Fruit fly (Drosophila melanogaster): Measurements from ENCODE around the gene Prestin.

The Prestin gene

DNA sequence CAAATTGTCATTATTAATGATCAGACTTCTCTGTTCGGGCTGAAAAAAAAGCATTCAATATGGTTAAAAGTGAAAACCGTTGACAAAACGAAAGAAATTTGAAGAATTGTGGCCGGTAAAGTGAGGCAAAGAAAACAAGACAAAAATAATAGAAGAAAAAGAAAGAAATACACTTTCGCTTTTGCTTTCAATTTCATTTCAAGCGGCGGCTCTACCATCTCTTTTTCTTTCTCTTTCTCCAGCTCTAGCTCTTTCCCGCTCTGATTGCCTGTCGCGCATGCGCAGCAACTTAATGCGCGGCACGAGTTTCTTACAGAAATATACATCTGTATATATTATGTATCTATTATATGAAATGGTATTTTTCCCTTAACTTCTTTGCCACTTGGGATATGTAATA is 29.7 kb upstream of the Prestin start:
- TF ChIP-seq eg (GFP tag; IDR thresholded peaks at IDR 0.05) (0 out of 3 replicates have a peak, but pooled peaks have one; percentile 26), CG4318 (GFP tag; optimal IDR thresholded peaks at IDR 0.05) (no peak), Blimp-1 (GFP tag; optimal IDR thresholded peaks at IDR 0.05) (peak; percentile 6), CG32006 (GFP tag; optimal IDR thresholded peaks at IDR 0.05) (peak; percentile 4)

DNA sequence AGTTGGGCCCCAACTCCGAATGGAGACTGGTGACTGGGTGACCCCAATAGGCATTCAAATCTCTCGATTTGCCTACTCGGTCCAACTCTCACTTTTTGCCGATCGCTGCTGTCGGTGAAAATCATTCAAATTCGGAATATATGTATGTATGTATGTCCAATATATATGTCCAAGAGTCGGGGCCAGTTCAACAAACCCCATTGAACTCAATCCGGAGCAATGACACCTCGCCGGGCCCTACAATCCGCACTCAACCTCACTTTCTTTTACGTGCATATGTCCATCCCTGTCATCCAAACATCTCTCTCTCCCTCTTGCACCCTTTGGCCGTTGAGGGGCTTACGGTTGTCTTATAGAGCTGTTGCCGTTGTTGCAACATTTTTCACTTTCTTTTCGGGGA is 27.4 kb upstream of the Prestin start:
- TF ChIP-seq CG11902 (GFP tag; optimal IDR thresholded peaks at IDR 0.05) (no peak), fd59A (GFP tag; optimal IDR thresholded peaks at IDR 0.05) (no peak)

DNA sequence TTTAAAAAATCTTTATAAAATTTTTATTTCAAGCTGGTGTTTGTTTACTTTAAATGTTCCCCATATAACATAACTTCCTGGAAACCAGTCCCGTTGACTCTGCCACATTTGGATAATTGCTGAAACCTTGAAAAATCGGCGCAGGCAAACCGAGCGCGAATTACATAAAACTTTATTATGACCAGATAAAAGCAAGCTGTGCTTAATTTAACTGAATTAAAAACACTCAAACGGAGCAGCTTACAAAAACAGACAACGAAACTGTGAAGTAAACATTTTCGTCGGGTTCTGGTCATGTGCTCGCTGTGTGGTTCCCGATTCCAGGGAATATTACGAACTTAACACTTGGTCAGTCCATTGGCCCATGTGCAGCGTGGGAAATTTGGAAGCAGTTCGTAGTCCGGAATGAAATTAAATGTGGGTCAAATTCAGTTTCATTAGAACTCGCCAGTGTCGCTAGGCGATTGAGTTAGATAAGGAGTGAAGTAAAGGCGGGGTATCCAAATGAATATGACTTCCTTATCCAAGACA is 26.2 kb upstream of the Prestin start:
- TF ChIP-seq vri (GFP tag; optimal IDR thresholded peaks at IDR 0.05) (no peak), Hr4 (GFP tag; optimal IDR thresholded peaks at IDR 0.05) (no peak), spab (GFP tag; optimal IDR thresholded peaks at IDR 0.05) (no peak), esn (GFP tag; optimal IDR thresholded peaks at IDR 0.05) (no peak), CG34406 (GFP tag; optimal IDR thresholded peaks at IDR 0.05) (no peak), Eip75B (GFP tag; optimal IDR thresholded peaks at IDR 0.05) (no peak), CG10631 (GFP tag; optimal IDR thresholded peaks at IDR 0.05) (no peak), CG11902 (GFP tag; optimal IDR thresholded peaks at IDR 0.05) (no peak), Sox14 (GFP tag; optimal IDR thresholded peaks at IDR 0.05) (no peak), acj6 (GFP tag; optimal IDR thresholded peaks at IDR 0.05) (no peak), OdsH (GFP tag; optimal IDR thresholded peaks at IDR 0.05) (no peak), Blimp-1 (GFP tag; optimal IDR thresholded peaks at IDR 0.05) (no peak), CG8632 (GFP tag; optimal IDR thresholded peaks at IDR 0.05) (no peak), Eip78C (GFP tag) (no peak), Ets96B (tag; optimal IDR thresholded peaks at IDR 0.05) (no peak), CG6276 (GFP tag; optimal IDR thresholded peaks at IDR 0.05) (no peak), fkh (GFP tag; optimal IDR thresholded peaks at IDR 0.05) (no peak)

DNA sequence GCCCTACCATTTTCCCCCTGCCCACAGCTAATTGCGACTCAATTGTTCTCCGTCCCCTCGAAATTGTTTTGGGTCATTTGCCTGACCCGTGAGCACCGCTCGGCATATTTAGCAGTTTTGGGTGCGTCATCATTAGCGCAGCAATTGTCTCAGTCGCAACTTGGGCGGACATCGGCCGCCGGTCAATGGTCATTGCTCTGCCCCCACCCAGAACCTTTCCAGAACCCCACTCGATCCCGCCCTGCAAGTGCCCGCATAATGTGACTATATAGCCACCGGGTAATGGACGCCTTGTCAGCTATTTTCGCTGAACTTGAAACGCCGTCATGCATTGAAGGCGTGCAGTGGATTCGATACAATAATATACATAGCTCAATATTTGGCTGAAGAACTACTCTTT is 25.5 kb upstream of the Prestin start:
- TF ChIP-seq CG9139 (GFP tag; optimal IDR thresholded peaks at IDR 0.05) (no peak), Eip75B (GFP tag; optimal IDR thresholded peaks at IDR 0.05) (no peak), eg (GFP tag; IDR thresholded peaks at IDR 0.05) (no peak), spab (GFP tag; optimal IDR thresholded peaks at IDR 0.05) (no peak)

DNA sequence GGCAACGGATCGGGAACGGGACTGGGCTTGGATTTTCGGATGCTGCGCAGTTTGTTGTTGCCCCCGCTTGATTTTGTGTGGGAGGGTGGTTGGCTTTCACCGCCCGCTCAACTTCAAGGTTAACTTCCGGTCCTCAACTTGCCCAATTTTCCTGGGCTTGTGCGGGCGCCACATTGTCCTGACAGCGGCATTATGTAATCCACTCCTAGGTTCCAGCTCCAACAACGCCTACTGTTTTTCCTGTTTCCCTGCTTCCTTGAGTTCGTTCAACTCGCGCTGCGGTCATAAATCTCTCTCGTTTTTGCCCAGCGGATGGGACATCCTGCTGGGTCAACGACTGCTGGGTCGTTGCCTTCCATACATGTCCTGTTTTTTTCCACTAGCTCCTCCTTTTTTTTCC is 24.3 kb upstream of the Prestin start:
- TF ChIP-seq CG3032 (tag; optimal IDR thresholded peaks at IDR 0.05), result no peak

DNA sequence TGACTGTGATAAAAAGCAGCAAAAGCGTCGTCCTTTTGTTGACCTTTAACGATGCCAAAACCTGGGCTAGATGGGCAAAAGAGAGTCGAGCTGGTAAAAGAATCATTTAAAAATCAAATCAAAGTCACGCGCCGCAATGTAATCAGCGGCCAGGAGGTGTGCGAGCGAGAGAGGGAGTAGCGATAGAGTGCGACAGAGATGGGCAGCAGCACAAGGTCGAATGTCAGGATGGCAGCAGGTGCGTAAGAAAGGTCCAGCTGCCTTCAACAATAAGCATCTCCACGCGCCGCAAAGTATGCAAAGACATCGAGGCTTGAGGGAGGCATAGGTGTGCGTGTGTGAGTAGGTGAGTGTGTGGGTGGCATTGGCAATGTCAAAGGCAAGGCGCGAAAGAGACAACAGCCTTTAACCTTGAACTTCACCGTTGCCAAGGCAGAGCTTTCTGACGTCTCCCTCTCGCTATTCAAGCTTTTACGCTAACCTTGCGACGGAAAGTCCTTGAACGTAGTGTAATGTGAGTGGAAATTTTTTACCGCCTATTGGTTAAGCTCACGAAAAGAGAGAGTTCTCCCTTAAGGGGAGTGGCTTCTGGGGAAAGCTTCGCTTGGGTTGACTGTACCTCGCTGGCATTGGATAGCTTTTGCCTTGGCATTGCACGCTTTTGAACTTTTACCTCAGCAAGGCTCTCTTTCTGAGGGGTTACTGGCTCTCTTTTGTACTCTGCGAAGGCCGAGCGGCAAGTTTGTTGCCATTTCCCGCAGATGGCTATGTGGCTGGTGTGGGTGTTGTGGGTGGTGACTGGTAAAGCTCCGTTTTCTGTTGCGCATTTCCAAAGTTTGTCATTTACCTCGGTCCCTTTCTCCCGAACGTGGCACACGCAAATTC is 22.3 kb upstream of the Prestin start:
- TF ChIP-seq Eip75B (GFP tag; optimal IDR thresholded peaks at IDR 0.05), result no peak
- peak; percentile 23 for TF ChIP-seq svp (GFP tag)

DNA sequence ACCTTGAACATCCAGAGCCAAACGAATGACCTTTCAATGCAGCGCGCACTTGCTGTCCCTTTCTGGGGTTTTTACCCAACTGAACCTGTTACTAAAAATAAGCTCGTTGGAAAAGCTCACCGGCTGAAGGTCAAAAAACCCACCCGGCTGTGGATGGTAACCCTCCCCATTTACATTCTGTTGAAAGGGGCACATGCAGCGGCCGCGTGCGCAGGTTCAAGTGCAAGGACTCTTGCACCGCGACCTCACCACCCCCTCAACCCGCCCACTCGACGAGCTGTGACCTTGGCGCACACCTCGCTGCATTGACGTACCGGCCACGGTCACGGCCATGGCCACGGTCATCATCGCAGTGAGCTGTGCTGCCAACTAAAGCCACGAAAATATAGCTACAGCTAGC is 20.5 kb upstream of the Prestin start:
- no peak for TF ChIP-seq CG34406 (GFP tag; optimal IDR thresholded peaks at IDR 0.05)
- TF ChIP-seq svp (GFP tag), result peak; percentile 59
- TF ChIP-seq Hr4 (GFP tag; optimal IDR thresholded peaks at IDR 0.05), result no peak

DNA sequence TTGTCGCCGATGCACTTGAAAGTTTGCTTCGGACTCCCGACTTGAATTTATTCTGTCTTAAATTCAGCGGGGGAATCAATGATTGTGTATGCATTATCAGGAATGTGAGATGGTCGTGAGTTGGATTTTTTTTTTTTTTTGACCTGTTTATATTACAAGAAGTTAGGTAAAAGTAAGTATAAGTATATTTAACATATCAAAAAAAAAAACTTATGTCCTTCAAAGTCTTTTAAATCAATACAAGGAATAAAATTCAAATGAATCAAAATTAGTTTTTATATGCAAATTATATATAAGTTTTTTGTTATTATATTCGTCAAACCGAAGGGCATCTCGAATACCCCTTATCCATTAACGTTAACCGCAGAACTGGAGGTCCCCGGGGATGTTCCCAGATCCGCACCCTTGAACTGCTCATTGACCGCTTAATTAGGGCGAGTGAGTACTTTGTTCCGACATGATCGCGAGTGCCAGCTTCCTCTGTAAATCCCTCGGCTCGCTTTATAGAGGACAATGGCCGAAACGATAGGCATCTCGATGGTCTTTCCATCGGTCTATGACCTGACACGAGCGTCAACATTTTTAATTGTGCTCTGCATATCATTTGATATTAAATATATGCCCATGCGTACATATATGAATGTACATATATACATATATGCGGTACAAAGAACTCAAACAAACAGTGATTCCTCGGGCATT is 19.1 kb upstream of the Prestin start:
- peak; percentile 49 for TF ChIP-seq CG3919 (GFP tag; optimal IDR thresholded peaks at IDR 0.05)
- peak; percentile 8 for TF ChIP-seq cyc (GFP tag; optimal IDR thresholded peaks at IDR 0.05)
- TF ChIP-seq net (GFP tag; optimal IDR thresholded peaks at IDR 0.05), result peak; percentile 36
- peak; percentile 56 for TF ChIP-seq OdsH (GFP tag; optimal IDR thresholded peaks at IDR 0.05)
- TF ChIP-seq CG10631 (GFP tag; optimal IDR thresholded peaks at IDR 0.05), result peak; percentile 54
- no peak for TF ChIP-seq Hr39 (GFP tag; optimal IDR thresholded peaks at IDR 0.05)
- no peak for TF ChIP-seq fd85E (GFP tag; optimal IDR thresholded peaks at IDR 0.05)
- TF ChIP-seq Eip78C (GFP tag), result peak; percentile 87
- TF ChIP-seq acj6 (GFP tag; optimal IDR thresholded peaks at IDR 0.05), result peak; percentile 52
- TF ChIP-seq CG4318 (GFP tag; optimal IDR thresholded peaks at IDR 0.05), result no peak
- TF ChIP-seq CG31627 (GFP tag; optimal IDR thresholded peaks at IDR 0.05), result peak; percentile 5
- TF ChIP-seq Eip75B (GFP tag; optimal IDR thresholded peaks at IDR 0.05), result peak; percentile 30
- no peak for TF ChIP-seq CG15336 (GFP tag; IDR thresholded peaks at IDR 0.05)
- TF ChIP-seq Sox15 (GFP tag; optimal IDR thresholded peaks at IDR 0.05), result peak; percentile 8
- TF ChIP-seq spab (GFP tag; optimal IDR thresholded peaks at IDR 0.05), result peak; percentile 62
- peak; percentile 21 for TF ChIP-seq topi (GFP tag; optimal IDR thresholded peaks at IDR 0.05)
- TF ChIP-seq CG6808 (GFP tag; optimal IDR thresholded peaks at IDR 0.05), result peak; percentile 58
